Worm (Caenorhabditis elegans) whole organism, midembryonic: ENCODE measurements around the gene rpn-11.
A peak's percentile ranks its signal among the peaks of the same experiment; 100 is the strongest.

Experiments
- T22C8.4 ChIP-seq: fragments of 200-800 bp; sonication (Bioruptor generic); IDR thresholded peaks from 2 replicates; pipeline ENCODE4 v1.3.6; 2022; ENCODE audit warnings: missing genetic modification characterization, missing compliant biosample characterization
- cog-1 ChIP-seq: sonication (generic microtip); optimal IDR thresholded peaks from 2 replicates; lab custom pipeline; 2016; ENCODE audit warnings: missing genetic modification characterization, missing compliant biosample characterization
- flt-1 ChIP-seq: fragments of 200-800 bp; sonication (Bioruptor generic); IDR thresholded peaks from 2 replicates; pipeline ENCODE4 v1.3.6; 2022; ENCODE audit warnings: missing genetic modification characterization, missing compliant biosample characterization
- klf-2 ChIP-seq: fragments of 200-800 bp; sonication (Bioruptor generic); conservative IDR thresholded peaks from 2 replicates; pipeline ENCODE4 v1.3.6; 2022; ENCODE audit warnings: missing genetic modification reagents, missing genetic modification characterization, missing compliant biosample characterization
- med-1 ChIP-seq: sonication (generic microtip); optimal IDR thresholded peaks from 2 replicates; lab custom pipeline; 2017; ENCODE audit warnings: missing genetic modification characterization, mild to moderate bottlenecking, missing compliant biosample characterization, antibody characterized with exemption, missing genetic modification reagents; ENCODE audit not compliant: insufficient read depth
- ref-1 ChIP-seq: fragments of 200-800 bp; sonication (Bioruptor generic); conservative IDR thresholded peaks from 2 replicates; pipeline ENCODE4 v1.3.6; 2022; ENCODE audit warnings: missing genetic modification reagents, missing genetic modification characterization, missing compliant biosample characterization
- tab-1 ChIP-seq: fragments of 200-800 bp; sonication (Bioruptor generic); IDR thresholded peaks from 2 replicates; pipeline ENCODE4 v1.3.6; 2022; ENCODE audit warnings: missing genetic modification characterization, missing compliant biosample characterization
- ztf-23 ChIP-seq: fragments of 200-800 bp; sonication (Bioruptor generic); IDR thresholded peaks from 2 replicates; pipeline ENCODE4 v1.3.6; 2022; ENCODE audit warnings: missing genetic modification reagents, missing genetic modification characterization, missing compliant biosample characterization
- ztf-29 ChIP-seq: fragments of 200-800 bp; sonication (Bioruptor generic); IDR thresholded peaks from 2 replicates; pipeline ENCODE4 v1.3.6; 2022; ENCODE audit warnings: missing genetic modification reagents, missing genetic modification characterization, missing compliant biosample characterization

rpn-11 gene

ce11 chrII:4044349-4044748, at the start of gene rpn-11:
Gene rpn-11, minus strand, starts transcription at chrII:4044546.
- TF ChIP-seq klf-2 (GFP tag; lab: Robert Waterston, UW) (no peak), ztf-23 (GFP tag; lab: Robert Waterston, UW) (peak; percentile 45; the same call in 1 of the 2 replicates), flt-1 (GFP tag; lab: Robert Waterston, UW) (no peak), tab-1 (peak; percentile 52; the same call in 1 of the 2 replicates)

- 0 out of 2 replicates have a peak, but pooled peaks have one; percentile 40 for TF ChIP-seq flt-1 (GFP tag; lab: Robert Waterston, UW)
- no peak for TF ChIP-seq med-1 (GFP tag; lab: Kevin White, UChicago)
- no peak for TF ChIP-seq tab-1
Measured at ce11 chrII:4092502-4092901, 48.2 kb upstream of the rpn-11 start.

- TF ChIP-seq flt-1 (GFP tag; lab: Robert Waterston, UW) = no peak
- TF ChIP-seq klf-2 (GFP tag; lab: Robert Waterston, UW) = no peak
- no peak for TF ChIP-seq ztf-23 (GFP tag; lab: Robert Waterston, UW)
- no peak for TF ChIP-seq ref-1
- no peak for TF ChIP-seq T22C8.4 (GFP tag; lab: Robert Waterston, UW)
- TF ChIP-seq med-1 (GFP tag; lab: Kevin White, UChicago) = no peak
- TF ChIP-seq cog-1 = no peak
Measured at ce11 chrII:4091828-4092227, 47.5 kb upstream of the rpn-11 start, which contains the start of gene R11F4.1. Gene R11F4.1, plus strand, starts transcription at chrII:4091930.

ce11 chrII:4090790-4091189, 46.4 kb upstream of the rpn-11 start:
- TF ChIP-seq tab-1 (no peak), ztf-29 (GFP tag; lab: Robert Waterston, UW) (no peak), med-1 (GFP tag; lab: Kevin White, UChicago) (no peak), ztf-23 (GFP tag; lab: Robert Waterston, UW) (no peak), T22C8.4 (GFP tag; lab: Robert Waterston, UW) (no peak), cog-1 (no peak), flt-1 (GFP tag; lab: Robert Waterston, UW) (no peak), klf-2 (GFP tag; lab: Robert Waterston, UW) (no peak), ref-1 (no peak)

ce11 chrII:4089183-4089582, 44.8 kb upstream of the rpn-11 start:
- no peak for TF ChIP-seq ztf-23 (GFP tag; lab: Robert Waterston, UW)
- no peak for TF ChIP-seq ref-1
- TF ChIP-seq flt-1 (GFP tag; lab: Robert Waterston, UW) = no peak
- no peak for TF ChIP-seq tab-1

- TF ChIP-seq flt-1 (GFP tag; lab: Robert Waterston, UW) (no peak), tab-1 (no peak), med-1 (GFP tag; lab: Kevin White, UChicago) (no peak), ref-1 (no peak), cog-1 (no peak)
Measured at ce11 chrII:4085601-4086000, 41.3 kb upstream of the rpn-11 start.

- no peak for TF ChIP-seq cog-1
- TF ChIP-seq ref-1 = no peak
- no peak for TF ChIP-seq med-1 (GFP tag; lab: Kevin White, UChicago)
- no peak for TF ChIP-seq ztf-29 (GFP tag; lab: Robert Waterston, UW)
- no peak for TF ChIP-seq flt-1 (GFP tag; lab: Robert Waterston, UW)
Measured at ce11 chrII:4082754-4083153, 38.4 kb upstream of the rpn-11 start, which contains the start of gene R11F4.2. Gene R11F4.2, plus strand, starts transcription at chrII:4083054.

- TF ChIP-seq flt-1 (GFP tag; lab: Robert Waterston, UW) = no peak
- peak; percentile 64; the same call in 1 of the 2 replicates for TF ChIP-seq ztf-29 (GFP tag; lab: Robert Waterston, UW)
Measured at ce11 chrII:4081891-4082290, 37.5 kb upstream of the rpn-11 start.

ce11 chrII:4081141-4081540, 36.8 kb upstream of the rpn-11 start:
- no peak for TF ChIP-seq med-1 (GFP tag; lab: Kevin White, UChicago)
- TF ChIP-seq klf-2 (GFP tag; lab: Robert Waterston, UW) = no peak
- no peak for TF ChIP-seq ztf-23 (GFP tag; lab: Robert Waterston, UW)
- no peak for TF ChIP-seq flt-1 (GFP tag; lab: Robert Waterston, UW)
- no peak for TF ChIP-seq T22C8.4 (GFP tag; lab: Robert Waterston, UW)
- TF ChIP-seq tab-1 = no peak
- no peak for TF ChIP-seq ztf-29 (GFP tag; lab: Robert Waterston, UW)
- no peak for TF ChIP-seq cog-1
- TF ChIP-seq ref-1 = no peak

- TF ChIP-seq flt-1 (GFP tag; lab: Robert Waterston, UW) (no peak), ztf-23 (GFP tag; lab: Robert Waterston, UW) (no peak), tab-1 (no peak), T22C8.4 (GFP tag; lab: Robert Waterston, UW) (no peak), klf-2 (GFP tag; lab: Robert Waterston, UW) (no peak), cog-1 (no peak), med-1 (GFP tag; lab: Kevin White, UChicago) (no peak), ref-1 (no peak), ztf-29 (GFP tag; lab: Robert Waterston, UW) (no peak)
Measured at ce11 chrII:4074710-4075109, 30.4 kb upstream of the rpn-11 start.

- no peak for TF ChIP-seq flt-1 (GFP tag; lab: Robert Waterston, UW)
- TF ChIP-seq tab-1 = no peak
- TF ChIP-seq med-1 (GFP tag; lab: Kevin White, UChicago) = no peak
- no peak for TF ChIP-seq cog-1
- TF ChIP-seq ztf-29 (GFP tag; lab: Robert Waterston, UW) = no peak
- no peak for TF ChIP-seq T22C8.4 (GFP tag; lab: Robert Waterston, UW)
- no peak for TF ChIP-seq ref-1
- TF ChIP-seq klf-2 (GFP tag; lab: Robert Waterston, UW) = no peak
- no peak for TF ChIP-seq ztf-23 (GFP tag; lab: Robert Waterston, UW)
Measured at ce11 chrII:4071075-4071474, 26.7 kb upstream of the rpn-11 start.
